Worm (Caenorhabditis elegans) whole organism, L3 larva: ENCODE measurements around the gene F08F3.4.

Experiments used
- lin-15B ChIP-seq: fragments of 150-350 bp; optimal IDR thresholded peaks from 2 replicates; lab custom pipeline; 2014; ENCODE audit warnings: missing biosample characterization, missing genetic modification characterization
- nhr-77 ChIP-seq: fragments of 150-350 bp; optimal IDR thresholded peaks from 2 replicates; lab custom pipeline; 2014; ENCODE audit warnings: missing biosample characterization, missing genetic modification characterization

DNA sequence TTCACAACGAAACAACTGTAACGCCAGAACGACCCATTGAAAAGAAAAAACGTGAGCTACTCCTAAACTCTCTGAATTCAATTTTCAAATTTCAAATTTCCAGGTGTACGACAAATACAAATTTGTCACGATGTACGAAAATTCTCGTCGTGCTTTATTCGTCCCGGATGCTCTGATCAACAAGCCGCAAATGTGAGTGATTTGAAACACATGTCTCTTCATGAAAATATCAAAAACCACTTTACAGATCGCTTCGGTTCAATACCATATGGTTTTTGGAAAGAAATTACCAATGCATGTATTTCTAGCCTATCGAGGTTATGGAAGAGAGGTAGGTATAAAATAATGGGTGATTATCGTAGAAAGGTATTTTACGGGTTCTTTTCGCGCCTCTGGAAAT is 36.3 kb downstream of the F08F3.4 start:
- no peak for TF ChIP-seq nhr-77 (tag; lab: Kevin White, UChicago)
- no peak for TF ChIP-seq lin-15B (tag; lab: Kevin White, UChicago)
